Worm (Caenorhabditis elegans) whole organism, L4/young adult: ENCODE data around the gene clec-243.

Experiments
- W03F9.2 ChIP-seq: fragments of 150-350 bp; optimal IDR thresholded peaks from 2 replicates; lab custom pipeline; 2014; ENCODE audit warnings: missing biosample characterization, missing genetic modification characterization
- dao-5 ChIP-seq: sonication (generic microtip); optimal IDR thresholded peaks from 2 replicates; lab custom pipeline; 2016; ENCODE audit warnings: missing genotype, missing genetic modification characterization, moderate library complexity, missing compliant biosample characterization
- him-1 ChIP-seq: sonication (generic microtip); optimal IDR thresholded peaks from 2 replicates; lab custom pipeline; 2016; ENCODE audit warnings: missing genotype, missing genetic modification reagents, missing genetic modification characterization, missing compliant biosample characterization

DNA sequence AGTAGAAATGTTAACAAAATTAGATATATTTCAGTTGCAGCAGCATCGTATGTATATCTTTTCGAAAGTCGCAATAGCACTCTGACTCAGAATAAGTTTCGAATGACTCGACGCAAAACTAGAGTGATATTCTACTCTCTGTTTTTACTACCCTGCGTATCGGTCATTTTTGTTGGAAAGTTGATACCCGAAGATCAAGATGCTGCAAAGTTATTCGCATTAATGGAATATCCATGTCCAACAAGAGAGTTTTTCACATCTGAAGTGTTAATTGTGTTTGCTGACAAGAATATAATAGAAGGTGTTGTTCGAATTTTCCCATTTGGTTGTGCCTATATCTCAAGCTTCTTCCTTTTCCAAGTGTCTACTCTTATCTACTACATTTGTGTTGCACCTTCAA, 23.3 kb upstream of the clec-243 start:
- TF ChIP-seq W03F9.2 (no peak), him-1 (no peak), dao-5 (no peak)
